Worm (Caenorhabditis elegans): Measurements from ENCODE around the gene gex-2.

DNA sequence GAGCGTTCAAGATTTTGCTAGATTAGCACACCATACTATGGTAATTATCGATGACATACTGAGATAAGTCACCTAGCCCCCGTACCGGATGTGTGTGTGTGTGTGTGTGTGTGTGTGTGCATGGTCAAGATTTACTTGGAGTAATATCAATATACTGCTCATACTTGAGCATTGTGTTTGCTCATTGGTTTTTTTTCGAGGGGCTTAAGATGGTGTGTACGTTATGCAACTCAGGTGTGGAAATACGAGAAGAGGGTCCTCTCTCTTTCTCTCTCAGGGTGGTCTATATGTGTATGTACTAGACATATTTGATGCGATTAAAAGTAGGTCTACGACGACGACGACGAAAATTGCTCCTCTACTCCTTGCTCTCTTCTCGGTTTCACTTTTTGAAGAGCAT is 12.3 kb upstream of the gex-2 start:
- TF ChIP-seq ceh-43 (GFP tag; optimal IDR thresholded peaks at IDR 0.05) = no peak
- TF ChIP-seq nhr-28 (tag; optimal IDR thresholded peaks at IDR 0.05) = no peak
- TF ChIP-seq ztf-11 (tag; optimal IDR thresholded peaks at IDR 0.05) = no peak
- no peak for TF ChIP-seq snpc-4 (tag; optimal IDR thresholded peaks at IDR 0.05)
- no peak for TF ChIP-seq unc-62 (GFP tag; optimal IDR thresholded peaks at IDR 0.05)
- TF ChIP-seq elt-1 (tag; optimal IDR thresholded peaks at IDR 0.05; ENCODE audit: borderline replicate concordance, insufficient read depth) = no peak

All from whole organism, mixed stage, embryonic.